Worm (Caenorhabditis elegans): ENCODE results near the gene K11D12.13.

Gene K11D12.13

DNA sequence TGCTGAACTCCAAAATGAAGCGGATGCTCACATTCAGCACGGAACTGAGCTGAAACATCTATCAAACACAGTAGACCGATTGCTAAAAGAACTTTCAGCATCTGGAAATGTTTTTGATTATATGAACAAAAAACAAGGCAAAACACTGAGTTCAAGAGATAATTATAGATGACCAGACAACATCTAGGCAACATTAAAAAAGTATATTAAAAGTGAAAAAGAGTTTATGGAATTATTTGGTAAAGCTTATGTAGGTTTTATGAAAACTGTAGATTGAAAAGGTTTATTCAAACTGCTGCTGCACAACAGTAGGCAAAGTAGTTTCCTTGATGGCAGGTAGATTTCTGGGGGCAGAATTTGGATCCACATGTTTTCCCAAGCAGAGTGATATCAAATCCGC lies 3.2 kb downstream of the K11D12.13 start, which contains the start of gene K11D12.7:
Gene K11D12.7, minus strand, starts transcription at position 101 of the 400 bp plus-strand sequence.
- no peak for TF ChIP-seq unc-62 (GFP tag; optimal IDR thresholded peaks at IDR 0.05)

ce11 chrV:5038449-5038848 lies 5.2 kb downstream of the K11D12.13 start:
- TF ChIP-seq unc-62 (GFP tag; optimal IDR thresholded peaks at IDR 0.05) = no peak

DNA sequence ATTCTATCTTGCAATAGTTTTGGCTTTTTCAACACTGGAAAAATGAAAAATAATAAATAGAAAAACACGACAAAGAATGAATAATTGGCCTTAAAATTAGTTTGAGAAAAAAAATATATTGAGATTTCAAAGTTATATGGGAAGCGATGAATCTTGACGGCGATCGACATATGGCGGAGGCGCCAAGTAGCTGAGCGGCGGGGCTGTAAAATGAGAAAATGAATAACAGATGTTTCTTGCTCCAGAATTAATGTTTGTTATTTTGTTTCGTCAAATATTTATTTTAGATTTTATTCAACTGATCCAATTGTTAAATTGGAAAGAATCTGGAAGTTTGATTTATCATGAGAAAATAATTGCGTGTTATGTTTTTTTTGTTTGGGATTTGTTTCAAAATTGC lies 6.4 kb downstream of the K11D12.13 start, which contains the start of gene K11D12.11:
Gene K11D12.11, minus strand, starts transcription at position 42 of the 400 bp plus-strand sequence.
- no peak for TF ChIP-seq unc-62 (GFP tag; optimal IDR thresholded peaks at IDR 0.05)

DNA sequence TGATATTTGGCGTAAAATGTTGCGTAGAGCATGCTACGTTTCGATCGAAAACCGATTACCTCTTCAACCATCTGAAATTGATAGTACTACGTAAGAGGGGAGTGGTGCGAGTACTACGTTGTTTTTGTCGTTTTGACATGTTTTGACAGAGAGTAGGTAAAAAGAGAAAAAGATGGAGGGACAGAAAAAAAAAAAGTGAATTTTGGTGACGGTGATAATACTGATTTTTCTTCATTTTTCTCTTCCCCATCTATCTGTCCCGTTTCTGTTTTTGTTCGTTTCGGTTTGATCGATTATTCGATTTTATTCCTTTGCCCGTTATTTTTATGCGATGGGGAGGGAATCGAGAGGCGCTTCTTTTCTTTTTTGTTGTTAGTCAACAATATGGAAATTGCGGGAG lies 7.7 kb downstream of the K11D12.13 start, which contains the start of gene K11D12.8:
Gene K11D12.8, minus strand, starts transcription at position 77 of the 400 bp plus-strand sequence.
- no peak for TF ChIP-seq unc-62 (GFP tag; optimal IDR thresholded peaks at IDR 0.05)

ce11 chrV:5046103-5046502 lies 12.9 kb downstream of the K11D12.13 start, which contains the start of gene exc-14:
Gene exc-14, minus strand, starts transcription at chrV:5046203.
- no peak for TF ChIP-seq unc-62 (GFP tag; optimal IDR thresholded peaks at IDR 0.05)

DNA sequence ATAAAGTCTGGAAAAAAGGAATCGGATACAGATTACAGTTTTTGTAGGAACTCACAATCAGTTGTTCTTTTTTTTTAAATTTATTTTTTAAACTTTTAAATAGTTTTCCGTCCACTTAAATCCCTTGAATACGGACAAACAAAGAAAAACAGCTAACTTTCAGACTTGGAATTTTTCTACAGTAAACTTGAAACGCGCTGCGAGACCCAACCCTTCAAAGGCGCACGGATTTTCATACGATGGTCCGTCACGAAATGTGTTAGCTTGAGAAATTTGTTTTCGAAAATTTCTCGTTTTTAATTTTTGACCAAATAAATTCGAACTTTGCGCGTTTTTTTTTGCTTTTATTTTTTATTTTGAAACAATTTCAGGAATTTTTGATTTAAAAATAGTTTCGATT lies 13.4 kb downstream of the K11D12.13 start:
- TF ChIP-seq unc-62 (GFP tag; optimal IDR thresholded peaks at IDR 0.05) = no peak

ce11 chrV:5049333-5049942 lies 16.2 kb downstream of the K11D12.13 start, which contains the start of the genes pqn-51 and K11D12.14:
Gene pqn-51, plus strand, starts transcription at chrV:5049607.
Gene K11D12.14, plus strand, starts transcription at chrV:5049636.
- TF ChIP-seq unc-62 (GFP tag; optimal IDR thresholded peaks at IDR 0.05) = no peak

- TF ChIP-seq unc-62 (GFP tag; optimal IDR thresholded peaks at IDR 0.05) = no peak
These were observed 16.9 kb downstream of the K11D12.13 start for ce11 chrV:5050073-5050599.

DNA sequence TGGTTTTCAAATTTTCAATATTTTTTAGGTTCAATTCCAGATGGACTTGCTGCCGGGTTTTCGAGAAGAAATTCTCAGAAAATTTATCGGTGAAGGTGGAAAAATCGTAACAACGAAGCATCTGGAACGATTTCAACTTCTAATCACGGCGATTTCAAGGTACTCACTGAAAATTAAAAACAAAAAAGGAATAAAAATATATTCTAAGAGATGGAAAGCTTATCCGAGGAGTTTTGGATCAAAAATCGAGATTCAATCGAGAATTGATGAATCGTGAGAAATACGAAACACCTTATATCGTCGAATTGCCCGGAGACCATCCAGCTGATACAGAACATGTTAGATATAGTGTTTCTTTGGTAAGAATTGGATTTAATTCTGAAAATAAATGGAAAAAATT lies 19.0 kb downstream of the K11D12.13 start, which contains the start of gene K11D12.12:
Gene K11D12.12, plus strand, starts transcription at position 29 of the 400 bp plus-strand sequence.
- TF ChIP-seq unc-62 (GFP tag; optimal IDR thresholded peaks at IDR 0.05) = no peak

DNA sequence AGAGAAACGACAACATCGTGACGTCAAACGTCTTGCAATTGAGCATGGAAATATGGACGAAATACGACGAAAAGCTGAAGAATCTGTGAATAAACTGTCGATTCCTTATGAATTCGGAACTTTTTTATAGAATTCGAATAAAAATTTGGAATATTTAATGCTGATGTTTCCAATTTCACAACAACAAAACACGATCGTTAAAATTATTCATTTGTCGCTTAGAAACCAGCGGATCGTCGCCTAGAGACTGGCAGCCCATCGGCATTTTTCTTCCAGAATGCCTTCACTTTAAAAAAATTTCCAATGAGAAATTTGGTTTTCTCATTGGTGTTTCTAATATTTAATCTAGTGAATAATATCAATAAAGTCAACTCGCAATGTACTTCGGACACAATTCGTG lies 20.1 kb downstream of the K11D12.13 start, which contains the start of gene cwp-4:
Gene cwp-4, plus strand, starts transcription at position 301 of the 400 bp plus-strand sequence.
- no peak for TF ChIP-seq unc-62 (GFP tag; optimal IDR thresholded peaks at IDR 0.05)

DNA sequence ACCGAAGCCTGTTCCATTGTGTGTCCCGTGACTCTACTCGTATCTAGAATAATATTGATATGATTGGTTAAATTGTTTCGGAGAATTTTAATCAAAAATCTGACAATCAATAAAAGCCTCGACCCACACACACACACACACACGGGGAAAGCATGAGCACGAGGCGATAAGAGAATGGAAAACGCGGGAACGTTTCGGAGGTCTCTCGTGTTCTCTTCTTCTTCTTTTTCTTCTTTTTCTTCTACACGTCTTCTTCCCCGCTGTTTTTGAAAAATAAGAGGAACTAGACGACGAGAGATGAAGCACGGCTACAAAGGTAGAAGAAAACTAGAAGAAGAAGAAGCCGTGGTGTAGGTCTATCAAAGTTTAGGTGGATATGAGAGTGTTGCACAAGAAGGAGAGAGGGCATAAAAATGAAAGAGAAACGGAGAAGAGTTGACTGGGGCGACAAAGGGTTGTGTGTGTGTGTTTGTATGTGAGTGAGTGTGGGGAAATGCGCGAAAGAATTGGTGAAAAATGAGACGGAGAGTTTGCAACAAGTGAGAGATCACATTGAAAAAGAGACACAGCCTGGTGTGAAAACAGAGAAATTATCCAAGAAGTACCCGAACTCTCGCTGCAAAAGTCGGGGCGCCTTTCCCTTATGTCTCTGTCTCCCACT lies 31.7 kb downstream of the K11D12.13 start, which contains the start of gene mlk-1:
Gene mlk-1, minus strand, starts transcription at position 51 of the 661 bp plus-strand sequence.
- TF ChIP-seq unc-62 (GFP tag; optimal IDR thresholded peaks at IDR 0.05) = no peak

ce11 chrV:5067390-5067789 lies 34.2 kb downstream of the K11D12.13 start:
- TF ChIP-seq unc-62 (GFP tag; optimal IDR thresholded peaks at IDR 0.05) = no peak

DNA sequence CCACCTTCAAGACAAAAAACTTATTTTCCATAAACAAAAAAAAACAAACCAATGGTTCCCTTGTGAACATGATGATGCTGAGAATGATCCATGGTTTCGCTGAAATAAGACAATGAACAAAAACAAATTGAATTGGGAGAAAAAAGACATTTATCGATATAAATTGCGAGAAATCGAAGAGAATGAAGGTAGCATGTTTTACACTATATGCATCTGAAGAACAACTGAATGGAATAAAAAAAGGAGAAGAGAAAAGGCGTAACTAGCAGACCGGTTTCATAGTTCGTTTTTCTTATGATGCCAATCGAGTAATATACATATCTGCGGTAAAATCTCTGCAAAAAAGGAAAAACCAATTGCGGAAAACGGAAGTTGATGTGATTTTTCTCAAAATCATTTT lies 36.2 kb downstream of the K11D12.13 start, which contains the start of gene Y58A7A.1:
Gene Y58A7A.1, minus strand, starts transcription at position 101 of the 400 bp plus-strand sequence.
- TF ChIP-seq unc-62 (GFP tag; optimal IDR thresholded peaks at IDR 0.05) = no peak

ce11 chrV:5072082-5072481 lies 38.9 kb downstream of the K11D12.13 start, which contains the start of gene Y58A7A.2:
Gene Y58A7A.2, minus strand, starts transcription at chrV:5072182.
- TF ChIP-seq unc-62 (GFP tag; optimal IDR thresholded peaks at IDR 0.05) = no peak

DNA sequence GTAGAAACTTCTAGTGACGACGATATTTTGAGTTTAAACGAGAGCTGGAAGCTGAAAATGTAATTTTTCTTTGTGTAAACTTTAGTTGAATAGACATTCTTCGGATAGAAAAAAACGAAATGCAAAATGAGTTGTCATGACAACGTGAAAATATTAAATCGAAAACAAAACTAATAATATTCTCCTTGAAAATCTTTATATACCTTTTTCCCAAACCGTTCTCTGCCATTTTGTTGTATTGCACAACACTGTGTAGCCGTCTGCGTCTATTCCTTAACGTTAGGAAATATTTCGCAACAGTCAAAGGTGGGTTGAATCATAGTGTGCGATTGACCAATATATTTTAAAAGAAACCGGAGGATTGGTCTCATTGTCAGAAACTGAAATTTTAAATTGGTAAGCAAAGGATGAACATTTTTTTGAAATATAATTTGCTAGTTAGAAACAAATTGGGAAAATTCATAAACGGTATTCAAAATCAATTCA lies 47.7 kb downstream of the K11D12.13 start, which contains the start of gene Y58A7A.3:
Gene Y58A7A.3, minus strand, starts transcription at position 51 of the 486 bp plus-strand sequence.
- no peak for TF ChIP-seq unc-62 (GFP tag; optimal IDR thresholded peaks at IDR 0.05)

Data from whole organism, dauer.